Worm (Caenorhabditis elegans) whole organism, mixed stage, embryonic: ENCODE measurements around the gene F42G4.2.

Source experiments
- elt-1 ChIP-seq: sonication (generic microtip); optimal IDR thresholded peaks from 2 replicates; lab custom pipeline; 2017; ENCODE audit warnings: missing genetic modification characterization, mild to moderate bottlenecking, missing compliant biosample characterization, antibody characterized with exemption, moderate library complexity, borderline replicate concordance; ENCODE audit not compliant: insufficient read depth
- elt-3 ChIP-seq: fragments of 150-350 bp; optimal IDR thresholded peaks from 2 replicates; lab custom pipeline; 2014; ENCODE audit warnings: missing biosample characterization, missing genetic modification characterization
- nhr-12 ChIP-seq: fragments of 150-350 bp; optimal IDR thresholded peaks from 2 replicates; lab custom pipeline; 2014; ENCODE audit warnings: missing biosample characterization, missing genetic modification characterization
- nhr-237 ChIP-seq: fragments of 150-350 bp; optimal IDR thresholded peaks from 2 replicates; lab custom pipeline; 2014; ENCODE audit warnings: missing biosample characterization, missing genetic modification characterization
- nhr-76 ChIP-seq: sonication (generic microtip); optimal IDR thresholded peaks from 2 replicates; lab custom pipeline; 2017; ENCODE audit warnings: missing biosample characterization, missing genetic modification characterization
- pha-4 ChIP-seq: fragments of 150-350 bp; optimal IDR thresholded peaks from 2 replicates; lab custom pipeline; 2018; ENCODE audit warnings: missing biosample characterization, missing genetic modification reagents, missing genetic modification characterization
- sem-2 ChIP-seq: fragments of 200-800 bp; sonication (Bioruptor generic); optimal IDR thresholded peaks from 2 replicates; lab custom pipeline; 2018; ENCODE audit warnings: mild to moderate bottlenecking, missing genetic modification characterization, missing compliant biosample characterization
- unc-120 ChIP-seq: sonication (generic microtip); optimal IDR thresholded peaks from 2 replicates; lab custom pipeline; 2017; ENCODE audit warnings: missing genetic modification characterization, missing compliant biosample characterization; ENCODE audit not compliant: poor library complexity, severe bottlenecking
- unc-39 ChIP-seq: fragments of 150-350 bp; optimal IDR thresholded peaks from 2 replicates; lab custom pipeline; 2014; ENCODE audit warnings: missing biosample characterization, missing genetic modification characterization
- unc-62 ChIP-seq: fragments of 150-350 bp; optimal IDR thresholded peaks from 2 replicates; lab custom pipeline; 2014; ENCODE audit warnings: missing biosample characterization, missing genetic modification reagents, missing genetic modification characterization

DNA sequence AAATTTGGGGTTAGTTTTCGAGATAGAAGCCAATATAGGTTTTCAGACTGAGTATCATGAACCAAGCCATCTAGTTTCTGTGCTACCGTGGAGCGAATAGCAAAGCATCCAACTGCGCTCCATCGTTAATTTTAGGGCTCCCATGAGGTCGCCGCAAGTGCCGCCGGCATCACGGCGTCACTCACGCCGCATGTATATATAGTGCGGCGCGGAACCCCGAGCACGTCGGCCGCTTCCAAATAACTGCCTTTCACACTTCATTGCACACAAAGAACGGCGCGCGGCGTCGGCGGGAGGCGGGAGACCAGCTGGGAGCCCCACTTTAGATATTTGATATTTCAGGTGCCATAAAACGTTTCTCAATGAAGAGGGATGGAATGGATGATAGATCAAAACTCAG is 2.3 kb downstream of the F42G4.2 start:
- TF ChIP-seq sem-2 (GFP tag; lab: Kevin White, UChicago) (no peak), elt-1 (tag; lab: Kevin White, UChicago) (no peak), nhr-237 (no peak), unc-39 (tag; lab: Kevin White, UChicago) (no peak), elt-3 (tag; lab: Kevin White, UChicago) (no peak), nhr-12 (tag; lab: Kevin White, UChicago) (no peak), pha-4 (no peak), unc-62 (GFP tag; lab: Kevin White, UChicago) (no peak), unc-120 (no peak), nhr-76 (tag; lab: Kevin White, UChicago) (no peak)
